Fruit fly (Drosophila melanogaster) whole organism: ENCODE measurements around the gene CG45100.

ENCODE experiments used
- CG8478 ChIP-seq: fragments of >200 bp; optimal IDR thresholded peaks from 2 replicates; lab custom pipeline; 2018; ENCODE audit warnings: inconsistent platforms
- psq ChIP-seq: fragments of >200 bp; optimal IDR thresholded peaks from 2 replicates; lab custom pipeline; 2017

DNA sequence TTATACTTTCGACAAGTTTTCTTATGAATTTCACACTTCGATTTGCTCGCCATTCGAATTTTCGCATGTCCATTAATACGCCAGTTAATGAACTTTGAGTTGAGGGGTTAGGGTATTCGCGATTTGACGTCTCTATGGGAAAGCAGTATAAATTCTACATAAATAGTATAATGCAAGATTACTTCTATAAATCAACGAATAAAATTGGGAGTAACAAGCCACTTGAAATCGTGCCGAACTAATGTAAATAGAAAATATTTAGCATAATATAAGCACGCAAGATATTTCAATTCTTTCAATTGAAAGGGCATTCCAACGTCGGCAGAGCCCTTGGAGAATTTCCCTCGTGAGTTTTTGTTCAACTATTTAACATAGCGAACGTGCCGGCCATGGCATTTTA is 46.2 kb upstream of the CG45100 start:
- TF ChIP-seq psq (lab: Kevin White, UChicago) (no peak), CG8478 (lab: Kevin White, UChicago) (no peak)
